Worm (Caenorhabditis elegans) whole organism, L1 larva: ENCODE data around the gene dod-23.

Experiments
- C04F5.9 ChIP-seq: sonication (generic microtip); optimal IDR thresholded peaks from 2 replicates; lab custom pipeline; 2016; ENCODE audit warnings: missing genetic modification characterization, missing compliant biosample characterization
- C16A3.4 ChIP-seq: fragments of 150-350 bp; optimal IDR thresholded peaks from 2 replicates; lab custom pipeline; 2014; ENCODE audit warnings: missing biosample characterization, missing genetic modification characterization
- blmp-1 ChIP-seq: fragments of 150-350 bp; optimal IDR thresholded peaks from 2 replicates; lab custom pipeline; 2014; ENCODE audit warnings: missing biosample characterization, missing genetic modification characterization
- ceh-8 ChIP-seq: fragments of 200-800 bp; sonication (Bioruptor generic); optimal IDR thresholded peaks from 2 replicates; lab custom pipeline; 2018; ENCODE audit warnings: mild to moderate bottlenecking, missing genetic modification characterization, moderate library complexity, missing compliant biosample characterization
- ces-1 ChIP-seq: fragments of 150-350 bp; optimal IDR thresholded peaks from 2 replicates; lab custom pipeline; 2014; ENCODE audit warnings: missing biosample characterization, missing genetic modification reagents, missing genetic modification characterization
- dpl-1 ChIP-seq, 3 experiments: fragments of 150-350 bp in 2 of 3; sonication (generic microtip) in 1 of 3; optimal IDR thresholded peaks; 2 replicates each; lab custom pipeline; 2014 to 2017; ENCODE audit warnings: missing biosample characterization in 3 of 3, missing genetic modification characterization in 3 of 3, missing genetic modification reagents in 3 of 3
- efl-1 ChIP-seq, 4 experiments: fragments of 150-350 bp; optimal IDR thresholded peaks in 3 of 4; peaks in 1 of 4; 1 replicate in 1 of 4; 2 replicates in 3 of 4; lab custom pipeline; 2014; ENCODE audit warnings: missing biosample characterization in 2 of 4, missing genetic modification characterization in 2 of 4, missing genetic modification reagents in 2 of 4
- efl-3 ChIP-seq: fragments of 200-800 bp; sonication (Bioruptor generic); optimal IDR thresholded peaks from 2 replicates; lab custom pipeline; 2018; ENCODE audit warnings: mild to moderate bottlenecking, missing genetic modification characterization, missing compliant biosample characterization
- egl-13 ChIP-seq: sonication (generic microtip); optimal IDR thresholded peaks from 2 replicates; lab custom pipeline; 2016; ENCODE audit warnings: missing genotype, missing genetic modification reagents, missing genetic modification characterization, missing compliant biosample characterization
- elt-2 ChIP-seq: sonication (generic microtip); optimal IDR thresholded peaks from 2 replicates; lab custom pipeline; 2016; ENCODE audit warnings: missing genetic modification characterization, mild to moderate bottlenecking, inconsistent platforms, missing compliant biosample characterization, missing genetic modification reagents
- elt-3 ChIP-seq, 6 experiments: fragments of 150-350 bp in 1 of 6; sonication (generic microtip); optimal IDR thresholded peaks; 2 replicates each; lab custom pipeline; 2017 to 2018; ENCODE audit warnings: missing biosample characterization in 6 of 6, missing genetic modification characterization in 6 of 6, inconsistent platforms in 1 of 6
- fkh-10 ChIP-seq: sonication (generic microtip); optimal IDR thresholded peaks from 2 replicates; lab custom pipeline; 2017; ENCODE audit warnings: missing biosample characterization, missing genetic modification reagents, missing genetic modification characterization
- hpl-2 ChIP-seq: fragments of 150-350 bp; optimal IDR thresholded peaks from 2 replicates; lab custom pipeline; 2014; ENCODE audit warnings: missing biosample characterization, missing genetic modification reagents, missing genetic modification characterization
- isw-1 ChIP-seq: fragments of 200-800 bp; sonication (Bioruptor generic); IDR thresholded peaks from 2 replicates; pipeline ENCODE4 v1.3.6; 2022; ENCODE audit warnings: missing genetic modification characterization, missing compliant biosample characterization
- jun-1 ChIP-seq: fragments of 150-350 bp; optimal IDR thresholded peaks from 2 replicates; lab custom pipeline; 2014; ENCODE audit warnings: missing biosample characterization, missing genetic modification reagents, missing genetic modification characterization
- lin-14 ChIP-seq: fragments of 200-800 bp; sonication (Bioruptor generic); optimal IDR thresholded peaks from 2 replicates; lab custom pipeline; 2018; ENCODE audit warnings: mild to moderate bottlenecking, missing genetic modification characterization, moderate library complexity, missing compliant biosample characterization
- lin-35 ChIP-seq, 2 experiments: fragments of 150-350 bp; optimal IDR thresholded peaks; 2 replicates each; lab custom pipeline; 2014; ENCODE audit warnings: missing biosample characterization in 2 of 2, missing genetic modification characterization in 2 of 2, missing genetic modification reagents in 2 of 2
- lir-3 ChIP-seq: sonication (generic microtip); optimal IDR thresholded peaks from 2 replicates; lab custom pipeline; 2016; ENCODE audit warnings: mild to moderate bottlenecking, missing genetic modification characterization, moderate library complexity, missing compliant biosample characterization; ENCODE audit not compliant: poor library complexity
- lsy-2 ChIP-seq, 2 experiments: fragments of 150-350 bp; optimal IDR thresholded peaks; 2 replicates each; lab custom pipeline; 2014; ENCODE audit warnings: missing biosample characterization in 2 of 2, missing genetic modification characterization in 2 of 2
- mdl-1 ChIP-seq, 2 experiments: fragments of 150-350 bp; optimal IDR thresholded peaks; 2 replicates each; lab custom pipeline; 2014 to 2017; ENCODE audit warnings: missing biosample characterization in 2 of 2, missing genetic modification characterization in 2 of 2, inconsistent platforms in 1 of 2
- nhr-12 ChIP-seq: sonication (generic microtip); optimal IDR thresholded peaks from 2 replicates; lab custom pipeline; 2017; ENCODE audit warnings: missing biosample characterization, missing genetic modification characterization
- nhr-19 ChIP-seq: fragments of 200-800 bp; sonication (Bioruptor generic); conservative IDR thresholded peaks from 2 replicates; pipeline ENCODE4 v1.3.6; 2022; ENCODE audit warnings: missing genetic modification characterization, missing compliant biosample characterization
- nhr-20 ChIP-seq: sonication (generic microtip); optimal IDR thresholded peaks from 2 replicates; lab custom pipeline; 2016; ENCODE audit warnings: mild to moderate bottlenecking, missing genetic modification characterization, missing compliant biosample characterization
- nhr-71 ChIP-seq: sonication (generic microtip); optimal IDR thresholded peaks from 2 replicates; lab custom pipeline; 2016; ENCODE audit warnings: mild to moderate bottlenecking, missing genetic modification characterization, moderate library complexity, missing compliant biosample characterization
- nhr-90 ChIP-seq: sonication (generic microtip); optimal IDR thresholded peaks from 2 replicates; lab custom pipeline; 2016; ENCODE audit warnings: mild to moderate bottlenecking, missing genetic modification characterization, missing compliant biosample characterization; ENCODE audit not compliant: poor library complexity
- pax-3 ChIP-seq: fragments of 200-800 bp; sonication (Bioruptor generic); optimal IDR thresholded peaks from 2 replicates; lab custom pipeline; 2018; ENCODE audit warnings: mild to moderate bottlenecking, missing genetic modification characterization, moderate library complexity, missing compliant biosample characterization
- pqm-1 ChIP-seq: sonication (generic microtip); optimal IDR thresholded peaks from 3 replicates; lab custom pipeline; 2017; ENCODE audit warnings: missing biosample characterization, missing genetic modification characterization
- snpc-4 ChIP-seq: fragments of 150-350 bp; optimal IDR thresholded peaks from 2 replicates; lab custom pipeline; 2014; ENCODE audit warnings: missing biosample characterization, missing genetic modification characterization
- snu-23 ChIP-seq: sonication (generic microtip); optimal IDR thresholded peaks from 2 replicates; lab custom pipeline; 2016; ENCODE audit warnings: missing genetic modification characterization, missing compliant biosample characterization
- sptf-1 ChIP-seq: fragments of 150-350 bp; optimal IDR thresholded peaks from 2 replicates; lab custom pipeline; 2014; ENCODE audit warnings: missing biosample characterization, missing genetic modification characterization
- tbx-2 ChIP-seq: sonication (generic microtip); optimal IDR thresholded peaks from 2 replicates; lab custom pipeline; 2016; ENCODE audit warnings: missing genetic modification characterization, missing compliant biosample characterization
- tlp-1 ChIP-seq: fragments of 150-350 bp; optimal IDR thresholded peaks from 2 replicates; lab custom pipeline; 2014; ENCODE audit warnings: missing biosample characterization, missing genetic modification characterization
- unc-30 ChIP-seq: sonication (generic microtip); optimal IDR thresholded peaks from 2 replicates; lab custom pipeline; 2017; ENCODE audit warnings: missing biosample characterization, missing genetic modification characterization
- zag-1 ChIP-seq: fragments of 150-350 bp; optimal IDR thresholded peaks from 2 replicates; lab custom pipeline; 2014; ENCODE audit warnings: missing biosample characterization, missing genetic modification characterization
- ztf-11 ChIP-seq, 2 experiments: sonication (generic microtip); optimal IDR thresholded peaks; 2 replicates each; lab custom pipeline; 2016 to 2017; ENCODE audit warnings: missing genetic modification characterization in 2 of 2, missing biosample characterization in 1 of 2, missing compliant biosample characterization in 1 of 2
- ztf-4 ChIP-seq: fragments of 150-350 bp; optimal IDR thresholded peaks from 2 replicates; lab custom pipeline; 2014; ENCODE audit warnings: missing biosample characterization, missing genetic modification characterization

Gene dod-23

DNA sequence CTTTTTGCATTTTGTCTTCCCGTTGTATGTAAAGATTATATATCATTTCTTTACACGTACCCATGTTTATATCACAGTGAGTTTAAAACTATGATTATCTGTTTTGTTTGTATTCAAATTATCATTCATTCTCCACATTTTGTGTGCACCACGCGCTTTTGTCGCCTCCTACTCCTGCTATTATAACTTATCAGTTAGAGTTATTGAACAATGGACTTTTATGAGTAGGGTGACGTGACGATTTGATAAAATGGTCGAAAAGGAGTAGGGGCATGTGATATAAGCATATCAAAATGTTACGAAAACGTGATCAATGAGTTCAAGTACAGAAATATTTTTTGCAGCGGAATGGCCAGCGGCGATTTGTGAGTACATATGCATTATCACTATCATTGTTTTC, 16.1 kb downstream of the dod-23 start:
- TF ChIP-seq elt-3 (tag; optimal IDR thresholded peaks at IDR 0.05; lab: Kevin White, UChicago): no peak
- TF ChIP-seq pqm-1 (tag; lab: Kevin White, UChicago): peak; percentile 79
- no peak for TF ChIP-seq C16A3.4
- TF ChIP-seq zag-1 (tag; lab: Kevin White, UChicago): no peak
- no peak for TF ChIP-seq blmp-1
- no peak for TF ChIP-seq ces-1
- TF ChIP-seq lin-35 (GFP tag; optimal IDR thresholded peaks at IDR 0.05; lab: Kevin White, UChicago): peak in 1 of 2 experiments; percentile 61
- peak; percentile 74 for TF ChIP-seq jun-1 (tag; lab: Kevin White, UChicago)
- TF ChIP-seq pax-3 (tag; lab: Kevin White, UChicago): peak; percentile 2
- TF ChIP-seq ztf-4 (tag; lab: Kevin White, UChicago): no peak
- TF ChIP-seq ztf-11 (tag; optimal IDR thresholded peaks at IDR 0.05; lab: Kevin White, UChicago): no peak
- peak in 1 of 2 experiments; percentile 29 for TF ChIP-seq lsy-2 (tag; optimal IDR thresholded peaks at IDR 0.05; lab: Kevin White, UChicago)
- no peak for TF ChIP-seq hpl-2
- TF ChIP-seq nhr-90: peak; percentile 59
- TF ChIP-seq tlp-1 (tag; lab: Kevin White, UChicago): peak; percentile 2
- no peak for TF ChIP-seq tbx-2
- no peak for TF ChIP-seq ceh-8 (GFP tag; lab: Kevin White, UChicago)
- no peak for TF ChIP-seq snpc-4 (tag; lab: Kevin White, UChicago)
- peak; percentile 33 for TF ChIP-seq lin-14 (GFP tag; lab: Kevin White, UChicago)
- TF ChIP-seq nhr-71: peak; percentile 68
- peak; percentile 38 for TF ChIP-seq nhr-19 (GFP tag; lab: Robert Waterston, UW)
- no peak for TF ChIP-seq efl-1 (optimal IDR thresholded peaks at IDR 0.05; lab: Kevin White, UChicago)
- TF ChIP-seq efl-1 (GFP tag; optimal IDR thresholded peaks at IDR 0.05 in 1 of 2; lab: Kevin White, UChicago): no peak
- TF ChIP-seq isw-1 (GFP tag; lab: Robert Waterston, UW): no peak
- TF ChIP-seq unc-30: no peak
- no peak for TF ChIP-seq efl-3 (GFP tag; lab: Kevin White, UChicago)
- peak; percentile 99 for TF ChIP-seq elt-2 (tag; lab: Kevin White, UChicago)
- no peak for TF ChIP-seq sptf-1 (tag; lab: Kevin White, UChicago)
- peak; percentile 69 for TF ChIP-seq egl-13 (tag; lab: Kevin White, UChicago)
- peak in 1 of 2 experiments; percentile 35 for TF ChIP-seq mdl-1 (tag; optimal IDR thresholded peaks at IDR 0.05; lab: Kevin White, UChicago)
- TF ChIP-seq nhr-20 (tag; lab: Kevin White, UChicago): peak; percentile 78
- TF ChIP-seq C04F5.9: no peak

DNA sequence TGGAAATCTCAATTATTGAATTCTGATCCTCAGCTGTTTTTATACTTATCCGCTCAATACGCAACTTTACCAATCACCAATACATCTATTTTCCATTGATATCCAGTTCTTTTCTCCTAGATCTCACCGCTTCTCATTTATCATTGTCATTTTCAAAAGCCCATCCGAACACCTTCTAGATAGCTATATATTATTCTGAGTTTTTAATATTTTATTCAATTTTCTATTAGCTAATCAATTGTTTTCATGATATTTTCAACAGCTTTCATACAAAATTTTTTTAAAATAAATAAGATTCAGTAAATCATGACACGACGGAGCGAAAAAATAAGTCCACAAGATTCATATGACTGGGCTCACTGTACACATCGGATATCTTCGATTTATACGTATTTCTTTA, 17.8 kb downstream of the dod-23 start, which contains the start of gene F49E12.12:
F49E12.12 (plus strand) TSS at position 301 of the 400 bp plus-strand sequence.
- TF ChIP-seq C16A3.4 (no peak), elt-2 (tag; lab: Kevin White, UChicago) (no peak), fkh-10 (no peak), dpl-1 (GFP tag; optimal IDR thresholded peaks at IDR 0.05; lab: Kevin White, UChicago) (no peak), snu-23 (GFP tag; lab: Kevin White, UChicago) (no peak)

DNA sequence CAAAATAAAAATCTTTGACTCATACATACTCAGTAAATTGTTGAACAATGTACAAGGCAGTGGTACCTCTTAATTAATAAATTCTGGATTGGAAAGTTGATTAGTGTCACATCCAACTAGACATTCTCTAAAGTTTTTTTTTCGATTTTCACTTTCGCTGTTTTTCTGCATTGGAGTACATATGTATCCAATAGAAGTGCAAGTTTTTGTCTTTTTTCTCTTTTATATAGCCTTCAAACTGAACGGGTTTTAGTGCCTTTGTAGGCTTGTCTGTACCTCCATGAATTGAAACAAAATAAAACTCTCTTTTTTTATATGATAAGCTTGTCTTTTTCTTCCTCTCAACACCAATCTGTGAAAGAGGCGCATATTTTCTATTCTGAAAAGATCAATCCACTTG, 18.8 kb downstream of the dod-23 start:
- TF ChIP-seq blmp-1 (peak; percentile 18), nhr-12 (tag; lab: Kevin White, UChicago) (no peak)

DNA sequence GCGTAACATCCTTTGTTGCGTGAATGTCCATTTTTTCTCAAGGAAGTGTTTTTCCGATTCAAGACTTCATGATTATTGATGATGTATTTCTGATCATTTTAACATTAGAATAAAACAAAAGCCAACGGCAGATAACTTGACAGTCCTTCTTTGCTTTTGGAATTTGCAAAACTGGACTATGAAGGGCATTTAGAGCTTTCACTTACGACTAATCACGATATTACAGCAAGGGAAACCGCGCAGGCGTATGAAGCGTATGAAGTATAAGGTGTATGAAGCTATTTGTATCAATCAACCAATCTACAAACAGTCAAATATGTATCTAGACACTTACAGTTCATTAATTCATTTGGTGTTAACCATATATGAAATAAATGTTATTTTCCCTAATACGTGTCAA, 21.2 kb downstream of the dod-23 start:
- TF ChIP-seq pqm-1 (tag; lab: Kevin White, UChicago): no peak
- no peak for TF ChIP-seq ztf-4 (tag; lab: Kevin White, UChicago)
- no peak for TF ChIP-seq C04F5.9
- TF ChIP-seq lir-3 (tag; lab: Kevin White, UChicago): no peak
